Worm (Caenorhabditis elegans) whole organism, L2 larva: Measurements from ENCODE around the gene clc-12.

Source experiments
- elt-3 ChIP-seq: sonication (generic microtip); optimal IDR thresholded peaks from 2 replicates; lab custom pipeline; 2017; ENCODE audit warnings: missing biosample characterization, missing genetic modification characterization
- lin-39 ChIP-seq: fragments of 150-350 bp; optimal IDR thresholded peaks from 2 replicates; lab custom pipeline; 2014; ENCODE audit warnings: missing biosample characterization, missing genetic modification reagents, missing genetic modification characterization
- mdl-1 ChIP-seq, 2 experiments: fragments of 150-350 bp in 1 of 2; sonication (generic microtip) in 1 of 2; optimal IDR thresholded peaks; 2 replicates each; lab custom pipeline; 2017; ENCODE audit warnings: missing biosample characterization in 2 of 2, missing genetic modification characterization in 2 of 2
- nhr-237 ChIP-seq: fragments of 150-350 bp; optimal IDR thresholded peaks from 2 replicates; lab custom pipeline; 2014; ENCODE audit warnings: missing biosample characterization, missing genetic modification characterization
- skn-1 ChIP-seq: sonication (generic microtip); optimal IDR thresholded peaks from 2 replicates; lab custom pipeline; 2017; ENCODE audit warnings: missing biosample characterization, missing genetic modification characterization
- ztf-4 ChIP-seq: fragments of 150-350 bp; optimal IDR thresholded peaks from 2 replicates; lab custom pipeline; 2014; ENCODE audit warnings: missing biosample characterization, missing genetic modification characterization

DNA sequence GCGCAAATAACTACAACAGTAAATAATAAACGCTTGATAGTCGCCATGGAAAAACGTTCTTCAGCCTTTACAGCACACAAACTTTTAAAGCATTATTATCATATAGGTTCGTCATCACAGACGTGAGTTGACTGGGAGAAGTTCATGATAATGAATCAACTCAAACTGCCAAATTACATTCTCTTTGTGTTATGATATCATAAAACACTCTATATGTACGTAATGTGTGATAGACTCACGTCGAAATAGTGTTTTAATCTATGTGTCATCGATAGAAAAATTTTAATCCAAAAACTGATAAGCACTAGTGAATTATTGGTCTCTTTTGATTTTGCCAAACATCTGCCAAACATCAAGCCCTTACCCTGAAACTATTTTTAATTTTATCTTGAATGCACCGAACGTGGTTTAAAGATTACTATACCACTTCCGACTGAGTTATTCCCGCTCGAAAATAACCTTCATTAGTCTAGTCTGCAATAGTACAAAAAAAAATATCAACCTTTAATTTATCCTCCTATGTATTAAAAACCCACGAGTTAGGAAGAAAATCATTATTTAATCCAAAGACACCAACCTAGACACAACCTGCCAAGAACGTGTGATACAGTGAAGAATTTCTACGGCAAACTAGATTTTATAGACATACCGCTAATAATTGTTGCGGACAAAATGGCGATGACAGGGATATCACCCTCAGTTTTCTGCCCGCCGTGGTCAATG lies at the start of gene clc-12, which contains the start of gene clec-240:
- TF ChIP-seq mdl-1 (tag; optimal IDR thresholded peaks at IDR 0.05; lab: Kevin White, UChicago) (no peak), nhr-237 (no peak), ztf-4 (no peak), skn-1 (tag; lab: Kevin White, UChicago) (no peak), lin-39 (no peak), elt-3 (tag; lab: Kevin White, UChicago) (no peak)
